Fruit fly (Drosophila melanogaster) Kc167 (cell line): ENCODE data around the gene Vps2.

Experiments used
- Myc ChIP-seq: fragments of >200 bp; optimal IDR thresholded peaks from 2 replicates; lab custom pipeline; 2017; ENCODE audit warnings: missing external identifiers
- Sin3A ChIP-seq: fragments of >200 bp; optimal IDR thresholded peaks from 2 replicates; lab custom pipeline; 2018; ENCODE audit warnings: missing external identifiers
- psq ChIP-seq: fragments of >200 bp; optimal IDR thresholded peaks from 2 replicates; lab custom pipeline; 2017; ENCODE audit warnings: missing external identifiers
- ttk ChIP-seq: sonication (Bioruptor generic); optimal IDR thresholded peaks from 2 replicates; lab custom pipeline; 2017; ENCODE audit warnings: missing external identifiers

dm6 chr3R:26012801-26013663, 39.6 kb upstream of the Vps2 start:
- TF ChIP-seq Myc (lab: Kevin White, UChicago) (no peak), ttk (lab: Kevin White, UChicago) (no peak), Sin3A (lab: Kevin White, UChicago) (no peak), psq (no peak)
